Fruit fly (Drosophila melanogaster): ENCODE data around the gene CG14195.

Gene CG14195

dm6 chrX:19187624-19188085 lies 24.2 kb downstream of the CG14195 start, which contains the start of gene Mec2 (continued):
- no peak for TF ChIP-seq Hr83 (GFP tag; optimal IDR thresholded peaks at IDR 0.05; ENCODE audit: poor library complexity, severe bottlenecking)
- TF ChIP-seq Mio (GFP tag; optimal IDR thresholded peaks at IDR 0.05): peak; percentile 41
- TF ChIP-seq lola (GFP tag; optimal IDR thresholded peaks at IDR 0.05): no peak
- TF ChIP-seq sage (GFP tag; optimal IDR thresholded peaks at IDR 0.05): no peak
- peak; percentile 60 for TF ChIP-seq woc (GFP tag; optimal IDR thresholded peaks at IDR 0.05)
- TF ChIP-seq HLH106 (tag; optimal IDR thresholded peaks at IDR 0.05): peak; percentile 69
- TF ChIP-seq jim (GFP tag; optimal IDR thresholded peaks at IDR 0.05): no peak
- peak; percentile 75 for TF ChIP-seq OdsH (GFP tag; optimal IDR thresholded peaks at IDR 0.05)
- no peak for TF ChIP-seq pan (optimal IDR thresholded peaks at IDR 0.05)
- no peak for TF ChIP-seq Abd-B (GFP tag; optimal IDR thresholded peaks at IDR 0.05)

DNA sequence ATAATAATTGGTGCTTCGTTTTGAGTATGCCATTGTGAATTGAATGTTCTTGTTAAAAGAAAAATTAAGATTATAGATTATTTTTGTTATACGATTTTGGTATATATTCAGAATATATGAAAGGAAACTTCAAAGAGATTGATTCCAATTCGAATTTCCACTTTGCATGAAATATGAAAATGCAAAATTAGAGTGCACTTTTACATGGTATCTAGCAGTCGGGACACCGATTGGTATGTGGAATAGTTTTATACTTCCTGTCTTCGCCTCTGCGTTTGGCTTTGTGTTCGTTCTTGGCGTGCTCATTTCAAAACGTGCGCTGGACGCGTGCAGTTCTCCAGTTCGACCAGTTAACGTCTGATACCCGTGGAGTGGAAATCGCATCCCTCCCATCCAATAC lies 28.8 kb downstream of the CG14195 start, which contains the start of gene CG33253:
TSS of gene CG33253 (plus strand) at position 301 of the 400 bp plus-strand sequence.
- TF ChIP-seq woc (GFP tag; optimal IDR thresholded peaks at IDR 0.05): no peak
- no peak for TF ChIP-seq Jra (GFP tag; optimal IDR thresholded peaks at IDR 0.05)
- no peak for TF ChIP-seq Vsx2 (GFP tag; optimal IDR thresholded peaks at IDR 0.05; ENCODE audit: partially characterized antibody)
- TF ChIP-seq CG32264 (GFP tag; optimal IDR thresholded peaks at IDR 0.05): no peak
- no peak for TF ChIP-seq tai (GFP tag; optimal IDR thresholded peaks at IDR 0.05)
- TF ChIP-seq OdsH (GFP tag; optimal IDR thresholded peaks at IDR 0.05): no peak
- TF ChIP-seq Dfd (GFP tag; optimal IDR thresholded peaks at IDR 0.05): no peak
- TF ChIP-seq N (GFP tag; optimal IDR thresholded peaks at IDR 0.05): no peak
- no peak for TF ChIP-seq HLH106 (tag; optimal IDR thresholded peaks at IDR 0.05)
- TF ChIP-seq Hnf4 (GFP tag; optimal IDR thresholded peaks at IDR 0.05): no peak
- TF ChIP-seq dmrt93B (GFP tag; optimal IDR thresholded peaks at IDR 0.05): no peak

DNA sequence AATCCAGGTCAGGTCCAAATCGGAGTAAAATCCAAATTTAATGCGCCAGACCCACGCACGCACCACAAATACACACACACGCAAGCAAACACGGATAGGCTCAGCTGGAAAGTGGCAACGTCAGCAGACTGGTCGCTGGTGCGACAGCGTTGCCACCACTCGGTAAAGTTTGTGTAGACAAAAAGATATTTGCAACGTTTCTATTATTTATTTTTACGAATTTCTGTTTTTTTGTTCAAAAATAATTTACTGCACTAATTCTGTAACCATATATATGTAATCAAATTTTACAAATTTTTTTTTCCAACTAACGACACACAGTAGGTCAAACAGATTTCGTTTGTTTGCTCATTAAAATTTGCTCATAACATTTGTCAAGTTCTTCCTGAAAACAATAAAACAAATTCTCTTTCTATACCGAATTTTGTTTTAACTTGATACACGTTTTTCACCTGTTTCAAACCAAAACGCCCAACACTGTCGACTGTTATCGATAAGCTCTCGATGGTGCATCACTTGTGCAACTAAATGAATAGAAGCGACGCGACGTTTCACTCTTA lies 32.1 kb downstream of the CG14195 start, which contains the start of the genes CG7556 and CG7453:
TSS of gene CG7556 (minus strand) at position 135 of the 560 bp plus-strand sequence.
TSS of gene CG7453 (plus strand) at position 478 of the 560 bp plus-strand sequence.
- TF ChIP-seq foxo (GFP tag; optimal IDR thresholded peaks at IDR 0.05) (peak in 1 of 2 experiments; percentile 85), Dfd (GFP tag; optimal IDR thresholded peaks at IDR 0.05) (no peak), h (GFP tag; optimal IDR thresholded peaks at IDR 0.05) (peak; percentile 82), OdsH (GFP tag; optimal IDR thresholded peaks at IDR 0.05) (peak; percentile 59), GATAd (GFP tag; optimal IDR thresholded peaks at IDR 0.05) (peak; percentile 51), CrebA (GFP tag; optimal IDR thresholded peaks at IDR 0.05; ENCODE audit: borderline replicate concordance) (no peak), Mio (GFP tag; optimal IDR thresholded peaks at IDR 0.05) (no peak), dmrt93B (GFP tag; optimal IDR thresholded peaks at IDR 0.05) (peak; percentile 58), br (GFP tag; optimal IDR thresholded peaks at IDR 0.05) (peak; percentile 77), rgr (GFP tag; optimal IDR thresholded peaks at IDR 0.05) (peak; percentile 78), Sp1 (GFP tag; optimal IDR thresholded peaks at IDR 0.05) (peak; percentile 75), HLH106 (tag; optimal IDR thresholded peaks at IDR 0.05) (peak; percentile 76), Hnf4 (GFP tag; optimal IDR thresholded peaks at IDR 0.05) (no peak), Myc (optimal IDR thresholded peaks at IDR 0.05) (peak; percentile 87), dsf (GFP tag; optimal IDR thresholded peaks at IDR 0.05; ENCODE audit: borderline replicate concordance) (peak; percentile 62), woc (GFP tag; optimal IDR thresholded peaks at IDR 0.05) (peak; percentile 84), fru (GFP tag; optimal IDR thresholded peaks at IDR 0.05) (peak; percentile 82), psq (GFP tag; optimal IDR thresholded peaks at IDR 0.05) (peak; percentile 72), ey (GFP tag; optimal IDR thresholded peaks at IDR 0.05) (peak; percentile 78), Jra (GFP tag; optimal IDR thresholded peaks at IDR 0.05) (peak; percentile 85), Rel (GFP tag; optimal IDR thresholded peaks at IDR 0.05) (no peak), Rel (tag; optimal IDR thresholded peaks at IDR 0.05) (peak; percentile 12), CG9705 (GFP tag; optimal IDR thresholded peaks at IDR 0.05) (peak; percentile 59), lola (GFP tag; optimal IDR thresholded peaks at IDR 0.05) (no peak), Vsx2 (GFP tag; optimal IDR thresholded peaks at IDR 0.05; ENCODE audit: partially characterized antibody) (no peak), sv (GFP tag; optimal IDR thresholded peaks at IDR 0.05) (peak; percentile 65)

Measured in whole organism, wandering third instar larva.